Fruit fly (Drosophila melanogaster) whole organism, embryonic: ENCODE measurements around the gene Ssl2.

Experiments
- CG10366 ChIP-seq: fragments of 200-800 bp; sonication (Bioruptor generic); IDR thresholded peaks from 2 replicates; pipeline ENCODE4 v1.3.6; 2022; ENCODE audit warnings: missing biosample characterization, missing genetic modification characterization
- CG11504 ChIP-seq: fragments of 200-800 bp; sonication (Bioruptor generic); optimal IDR thresholded peaks from 3 replicates; lab custom pipeline; 2019; ENCODE audit warnings: missing biosample characterization, mild to moderate bottlenecking, missing genetic modification characterization, moderate library complexity
- CG12299 ChIP-seq: fragments of 200-800 bp; sonication (Bioruptor generic); optimal IDR thresholded peaks from 2 replicates; lab custom pipeline; 2018; ENCODE audit warnings: missing biosample characterization, mild to moderate bottlenecking, missing genetic modification characterization
- CG12391 ChIP-seq: fragments of 200-800 bp; sonication (Bioruptor generic); optimal IDR thresholded peaks from 3 replicates; lab custom pipeline; 2018; ENCODE audit warnings: missing biosample characterization, mild to moderate bottlenecking, missing genetic modification characterization, moderate library complexity
- CG14441 ChIP-seq: fragments of 200-800 bp; sonication (Bioruptor generic); IDR thresholded peaks from 2 replicates; pipeline ENCODE4 v1.3.6; 2022; ENCODE audit warnings: missing biosample characterization, missing genetic modification characterization
- CG15073 ChIP-seq: fragments of 200-800 bp; sonication (Bioruptor generic); optimal IDR thresholded peaks from 2 replicates; lab custom pipeline; 2016; ENCODE audit warnings: missing biosample characterization, missing genetic modification characterization
- CG15269 ChIP-seq: fragments of 200-800 bp; sonication (Bioruptor generic); optimal IDR thresholded peaks from 2 replicates; lab custom pipeline; 2018; ENCODE audit warnings: missing biosample characterization, mild to moderate bottlenecking, missing genetic modification characterization, moderate library complexity
- CG1529 ChIP-seq: fragments of 200-800 bp; sonication (Bioruptor generic); optimal IDR thresholded peaks from 3 replicates; lab custom pipeline; 2018; ENCODE audit warnings: missing biosample characterization, missing genetic modification characterization
- CG2120 ChIP-seq: fragments of 200-800 bp; sonication (Bioruptor generic); optimal IDR thresholded peaks from 3 replicates; lab custom pipeline; 2016; ENCODE audit warnings: missing biosample characterization, missing genetic modification characterization
- CG2199 ChIP-seq: fragments of 200-800 bp; sonication (Bioruptor generic); IDR thresholded peaks from 3 replicates; pipeline ENCODE4 v1.3.6; 2022; ENCODE audit warnings: missing biosample characterization, missing genetic modification characterization
- CG3163 ChIP-seq: fragments of 200-800 bp; sonication (Bioruptor generic); optimal IDR thresholded peaks from 3 replicates; lab custom pipeline; 2016; ENCODE audit warnings: missing biosample characterization, missing genetic modification characterization
- CG3847 ChIP-seq: fragments of 200-800 bp; sonication (Bioruptor generic); IDR thresholded peaks from 2 replicates; pipeline ENCODE4 v1.3.6; 2022; ENCODE audit warnings: missing biosample characterization, missing genetic modification characterization
- CTCF ChIP-seq: fragments of 200-800 bp; sonication (Bioruptor generic); optimal IDR thresholded peaks from 2 replicates; lab custom pipeline; 2017; ENCODE audit warnings: missing biosample characterization, mild to moderate bottlenecking, missing genetic modification characterization, moderate library complexity
- Camta ChIP-seq: fragments of 200-800 bp; sonication (Bioruptor generic); optimal IDR thresholded peaks from 2 replicates; lab custom pipeline; 2016; ENCODE audit warnings: missing biosample characterization, missing genetic modification characterization
- Dip2 ChIP-seq: fragments of 200-800 bp; sonication (Bioruptor generic); IDR thresholded peaks from 2 replicates; pipeline ENCODE4 v1.3.6; 2022; ENCODE audit warnings: missing biosample characterization, missing genetic modification characterization
- Ets65A ChIP-seq: fragments of 200-800 bp; sonication (Bioruptor generic); peaks from one replicate; lab custom pipeline; 2016; ENCODE audit warnings: missing biosample characterization, missing genetic modification characterization
- Fer3 ChIP-seq: fragments of 200-800 bp; sonication (Bioruptor generic); optimal IDR thresholded peaks from 2 replicates; lab custom pipeline; 2018; ENCODE audit warnings: missing biosample characterization, mild to moderate bottlenecking, missing genetic modification characterization, moderate library complexity
- Hr39 ChIP-seq: fragments of >200 bp; optimal IDR thresholded peaks from 2 replicates; lab custom pipeline; 2017
- Hr51 ChIP-seq, 2 experiments: fragments of 200-800 bp; sonication (Bioruptor generic); optimal IDR thresholded peaks; 2 replicates in 1 of 2; 3 replicates in 1 of 2; lab custom pipeline; 2016 to 2018; ENCODE audit warnings: missing biosample characterization in 2 of 2, missing genetic modification characterization in 2 of 2, mild to moderate bottlenecking in 1 of 2, moderate library complexity in 1 of 2
- NC2α ChIP-seq: fragments of 200-800 bp; sonication (Bioruptor generic); optimal IDR thresholded peaks from 2 replicates; lab custom pipeline; 2016; ENCODE audit warnings: missing biosample characterization, missing genetic modification characterization
- NFAT ChIP-seq: fragments of 200-800 bp; sonication (Bioruptor generic); IDR thresholded peaks from 2 replicates; pipeline ENCODE4 v1.3.6; 2022; ENCODE audit warnings: missing biosample characterization, missing genetic modification characterization
- Oli ChIP-seq: fragments of 200-800 bp; sonication (Bioruptor generic); optimal IDR thresholded peaks from 2 replicates; lab custom pipeline; 2018; ENCODE audit warnings: missing biosample characterization, mild to moderate bottlenecking, missing genetic modification characterization, moderate library complexity
- Optix ChIP-seq: fragments of 200-800 bp; sonication (Bioruptor generic); IDR thresholded peaks from 3 replicates; pipeline ENCODE4 v1.3.6; 2022; ENCODE audit warnings: missing biosample characterization, missing genetic modification characterization
- Ptx1 ChIP-seq: fragments of 200-800 bp; sonication (Bioruptor generic); IDR thresholded peaks from 2 replicates; pipeline ENCODE4 v1.3.6; 2022; ENCODE audit warnings: missing biosample characterization, missing genetic modification characterization
- Sox102F ChIP-seq: fragments of 200-800 bp; sonication (Bioruptor generic); optimal IDR thresholded peaks from 2 replicates; lab custom pipeline; 2018; ENCODE audit warnings: missing biosample characterization, mild to moderate bottlenecking, missing genetic modification characterization, moderate library complexity
- Xbp1 ChIP-seq: fragments of 200-800 bp; sonication (Bioruptor generic); optimal IDR thresholded peaks from 3 replicates; lab custom pipeline; 2016; ENCODE audit warnings: missing biosample characterization, mild to moderate bottlenecking, missing genetic modification characterization
- gem ChIP-seq: fragments of 200-800 bp; sonication (Bioruptor generic); optimal IDR thresholded peaks from 2 replicates; lab custom pipeline; 2019; ENCODE audit warnings: missing biosample characterization, mild to moderate bottlenecking, missing genetic modification characterization, moderate library complexity
- grau ChIP-seq: fragments of 200-800 bp; optimal IDR thresholded peaks from 3 replicates; lab custom pipeline; 2019; ENCODE audit warnings: missing biosample characterization, mild to moderate bottlenecking, missing genetic modification characterization, moderate library complexity
- kni ChIP-seq: fragments of 200-800 bp; sonication (Bioruptor generic); optimal IDR thresholded peaks from 3 replicates; lab custom pipeline; 2017; ENCODE audit warnings: mild to moderate bottlenecking, missing biosample characterization, missing genetic modification reagents, missing genetic modification characterization
- lab ChIP-seq: fragments of 200-800 bp; sonication (Bioruptor generic); optimal IDR thresholded peaks from 3 replicates; lab custom pipeline; 2017; ENCODE audit warnings: missing biosample characterization, missing genetic modification characterization, mild to moderate bottlenecking, moderate library complexity, missing genetic modification reagents
- row ChIP-seq: fragments of 200-800 bp; sonication (Bioruptor generic); IDR thresholded peaks from 3 replicates; pipeline ENCODE4 v1.3.6; 2022; ENCODE audit warnings: missing biosample characterization, missing genetic modification characterization
- sens ChIP-seq: fragments of 200-800 bp; sonication (Bioruptor generic); peaks from one replicate; lab custom pipeline; 2016; ENCODE audit warnings: missing biosample characterization, missing genetic modification characterization
- sisA ChIP-seq: fragments of 200-800 bp; sonication (Bioruptor generic); IDR thresholded peaks from 2 replicates; pipeline ENCODE4 v1.3.6; 2022; ENCODE audit warnings: missing biosample characterization, missing genetic modification characterization
- slbo ChIP-seq: fragments of 200-800 bp; sonication (Bioruptor generic); IDR thresholded peaks from 2 replicates; pipeline ENCODE4 v1.3.6; 2022; ENCODE audit warnings: missing biosample characterization, missing genetic modification characterization
- toy ChIP-seq: fragments of 200-800 bp; sonication (Bioruptor generic); IDR thresholded peaks from 2 replicates; pipeline ENCODE4 v1.3.6; 2022; ENCODE audit warnings: missing biosample characterization, missing genetic modification characterization

The Ssl2 gene

dm6 chr3R:28985887-28986286, 46.6 kb downstream of the Ssl2 start:
- peak; percentile 26 for TF ChIP-seq lab
- no peak for TF ChIP-seq kni (GFP tag; lab: Kevin White, UChicago)
- no peak for TF ChIP-seq CG2199
- peak; percentile 1 for TF ChIP-seq Hr39 (lab: Kevin White, UChicago)
- TF ChIP-seq Fer3 (tag; lab: Kevin White, UChicago): no peak
- peak; percentile 15 for TF ChIP-seq CG11504
- TF ChIP-seq CG2120 (GFP tag; lab: Kevin White, UChicago): peak; percentile 30
- TF ChIP-seq toy (GFP tag; lab: Robert Waterston, UW): no peak
- TF ChIP-seq CG3847 (GFP tag; lab: Robert Waterston, UW): 0 out of 2 replicates have a peak, but pooled peaks have one; percentile 8
- peak; percentile 38 for TF ChIP-seq slbo (GFP tag; lab: Robert Waterston, UW)
- TF ChIP-seq grau (tag; lab: Kevin White, UChicago): peak; percentile 10
- TF ChIP-seq NFAT (GFP tag; lab: Robert Waterston, UW): no peak
- TF ChIP-seq Sox102F: peak; percentile 23
- TF ChIP-seq gem (tag; lab: Kevin White, UChicago): peak; percentile 11
- TF ChIP-seq Ets65A: no peak
- TF ChIP-seq CG14441 (GFP tag; lab: Robert Waterston, UW): no peak
- TF ChIP-seq CG15269 (tag; lab: Kevin White, UChicago): peak; percentile 19
- peak; percentile 17 for TF ChIP-seq CG12391 (tag; lab: Kevin White, UChicago)
- TF ChIP-seq Hr51 (GFP tag; optimal IDR thresholded peaks at IDR 0.05; lab: Kevin White, UChicago): peak in 1 of 2 experiments; percentile 46
- no peak for TF ChIP-seq CG1529 (GFP tag; lab: Kevin White, UChicago)
- 0 out of 3 replicates have a peak, but pooled peaks have one; percentile 11 for TF ChIP-seq Optix
- TF ChIP-seq CG12299: no peak
- no peak for TF ChIP-seq CG15073 (GFP tag; lab: Kevin White, UChicago)
- peak; percentile 12 for TF ChIP-seq Oli (tag; lab: Kevin White, UChicago)
- TF ChIP-seq CG10366 (GFP tag; lab: Robert Waterston, UW): peak; percentile 26; the same call in 1 of the 2 replicates
- TF ChIP-seq CG3163 (GFP tag; lab: Kevin White, UChicago): no peak
- TF ChIP-seq row (GFP tag; lab: Robert Waterston, UW): peak; percentile 53; the same call in 2 of the 3 replicates
- TF ChIP-seq sens (GFP tag; lab: Kevin White, UChicago): peak; percentile 24
- TF ChIP-seq NC2α (GFP tag; lab: Kevin White, UChicago): no peak
- TF ChIP-seq Ptx1 (GFP tag; lab: Robert Waterston, UW): 0 out of 2 replicates have a peak, but pooled peaks have one; percentile 6
- TF ChIP-seq Dip2 (GFP tag; lab: Robert Waterston, UW): no peak
- peak; percentile 75 for TF ChIP-seq CTCF (GFP tag; lab: Kevin White, UChicago)
- TF ChIP-seq sisA (GFP tag; lab: Robert Waterston, UW): peak; percentile 21; the same call in 1 of the 2 replicates
- no peak for TF ChIP-seq Camta (GFP tag; lab: Kevin White, UChicago)
- peak; percentile 25 for TF ChIP-seq Xbp1 (GFP tag; lab: Kevin White, UChicago)
